Fruit fly (Drosophila melanogaster) whole organism, wandering third instar larva: Measurements from ENCODE around the gene CG42534.

ENCODE experiments used
- Abd-B ChIP-seq: fragments of >200 bp; optimal IDR thresholded peaks from 2 replicates; lab custom pipeline; 2017; ENCODE audit warnings: missing biosample characterization, missing genetic modification characterization
- CG32264 ChIP-seq: fragments of 200-800 bp; sonication (Bioruptor generic); optimal IDR thresholded peaks from 2 replicates; lab custom pipeline; 2016; ENCODE audit warnings: missing biosample characterization, missing genetic modification characterization
- CG9705 ChIP-seq: fragments of 200-800 bp; sonication (Bioruptor generic); optimal IDR thresholded peaks from 2 replicates; lab custom pipeline; 2018; ENCODE audit warnings: missing biosample characterization, mild to moderate bottlenecking, missing genetic modification characterization
- Dfd ChIP-seq: fragments of >200 bp; optimal IDR thresholded peaks from 2 replicates; lab custom pipeline; 2017; ENCODE audit warnings: missing biosample characterization, missing genetic modification characterization
- Dif ChIP-seq: fragments of 200-275, 200-300 bp; sonication (Bioruptor generic); optimal IDR thresholded peaks from 2 replicates; lab custom pipeline; 2018; ENCODE audit warnings: missing biosample characterization, missing genetic modification characterization; ENCODE audit not compliant: partially characterized antibody
- GATAd ChIP-seq: sonication (Bioruptor generic); optimal IDR thresholded peaks from 2 replicates; lab custom pipeline; 2016; ENCODE audit warnings: missing biosample characterization, missing genetic modification characterization
- HLH106 ChIP-seq: fragments of 200-800 bp; optimal IDR thresholded peaks from 3 replicates; lab custom pipeline; 2019; ENCODE audit warnings: missing biosample characterization, mild to moderate bottlenecking, missing genetic modification characterization, moderate library complexity
- Hnf4 ChIP-seq: fragments of 200-800 bp; sonication (Bioruptor generic); optimal IDR thresholded peaks from 2 replicates; lab custom pipeline; 2016; ENCODE audit warnings: missing biosample characterization, mild to moderate bottlenecking, missing genetic modification characterization
- Hr78 ChIP-seq: fragments of >200 bp; optimal IDR thresholded peaks from 2 replicates; lab custom pipeline; 2017; ENCODE audit warnings: missing biosample characterization, missing genetic modification characterization
- Hr83 ChIP-seq: fragments of 200-300 bp; sonication (Bioruptor generic); optimal IDR thresholded peaks from 2 replicates; lab custom pipeline; 2016; ENCODE audit warnings: missing biosample characterization, mild to moderate bottlenecking, missing genetic modification characterization, moderate library complexity; ENCODE audit not compliant: poor library complexity, severe bottlenecking
- Jra ChIP-seq: sonication (Bioruptor generic); optimal IDR thresholded peaks from 2 replicates; lab custom pipeline; 2016; ENCODE audit warnings: missing biosample characterization, missing genetic modification characterization
- Myc ChIP-seq: fragments of >200 bp; optimal IDR thresholded peaks from 2 replicates; lab custom pipeline; 2017
- N ChIP-seq: fragments of >200 bp; optimal IDR thresholded peaks from 2 replicates; lab custom pipeline; 2018; ENCODE audit warnings: missing biosample characterization, missing external identifiers, missing genetic modification characterization
- OdsH ChIP-seq: fragments of 200-800 bp; sonication (Bioruptor generic); optimal IDR thresholded peaks from 2 replicates; lab custom pipeline; 2016; ENCODE audit warnings: missing biosample characterization, mild to moderate bottlenecking, missing genetic modification characterization
- Rel ChIP-seq, 2 experiments: fragments of 200-800 bp; sonication (Bioruptor generic) in 1 of 2; optimal IDR thresholded peaks; 2 replicates in 1 of 2; 3 replicates in 1 of 2; lab custom pipeline; 2016 to 2019; ENCODE audit warnings: mild to moderate bottlenecking in 2 of 2, missing biosample characterization in 2 of 2, missing genetic modification characterization in 2 of 2, moderate library complexity in 1 of 2
- Sp1 ChIP-seq: fragments of 200-800 bp; sonication (Bioruptor generic); optimal IDR thresholded peaks from 3 replicates; lab custom pipeline; 2019; ENCODE audit warnings: missing biosample characterization, mild to moderate bottlenecking, missing genetic modification characterization, moderate library complexity
- Vsx2 ChIP-seq: fragments of 200-300, 225-300 bp; sonication (Bioruptor generic); optimal IDR thresholded peaks from 2 replicates; lab custom pipeline; 2018; ENCODE audit warnings: missing biosample characterization, missing genetic modification characterization; ENCODE audit not compliant: partially characterized antibody
- br ChIP-seq: fragments of 200-800 bp; sonication (Bioruptor generic); optimal IDR thresholded peaks from 2 replicates; lab custom pipeline; 2016; ENCODE audit warnings: missing biosample characterization, missing genetic modification characterization
- dl ChIP-seq, 2 experiments: fragments of 175-275, 200-275 bp in 1 of 2; fragments of 200-275 bp in 1 of 2; sonication (Bioruptor generic); optimal IDR thresholded peaks; lab custom pipeline; 2018; ENCODE audit warnings: mild to moderate bottlenecking in 2 of 2, missing biosample characterization in 2 of 2, missing genetic modification characterization in 2 of 2, moderate library complexity in 2 of 2; ENCODE audit not compliant: partially characterized antibody in 2 of 2, insufficient read depth in 1 of 2
- dmrt93B ChIP-seq: fragments of 200-800 bp; sonication (Bioruptor generic); optimal IDR thresholded peaks from 2 replicates; lab custom pipeline; 2018; ENCODE audit warnings: missing biosample characterization, mild to moderate bottlenecking, missing genetic modification characterization
- ey ChIP-seq: fragments of 200-800 bp; sonication (Bioruptor generic); optimal IDR thresholded peaks from 2 replicates; lab custom pipeline; 2016; ENCODE audit warnings: missing biosample characterization, missing genetic modification characterization
- foxo ChIP-seq, 2 experiments: fragments of 200-800 bp; sonication (Bioruptor generic); optimal IDR thresholded peaks; 2 replicates in 1 of 2; 3 replicates in 1 of 2; lab custom pipeline; 2016 to 2017; ENCODE audit warnings: missing biosample characterization in 2 of 2, missing genetic modification characterization in 2 of 2
- fru ChIP-seq: fragments of 200-800 bp; sonication (Bioruptor generic); optimal IDR thresholded peaks from 3 replicates; lab custom pipeline; 2016; ENCODE audit warnings: missing biosample characterization, mild to moderate bottlenecking, missing genetic modification characterization
- h ChIP-seq: fragments of 200-800 bp; sonication (Bioruptor generic); optimal IDR thresholded peaks from 3 replicates; lab custom pipeline; 2016; ENCODE audit warnings: missing biosample characterization, mild to moderate bottlenecking, missing genetic modification characterization
- jim ChIP-seq: fragments of 175-275, 200-325 bp; sonication (Bioruptor generic); optimal IDR thresholded peaks from 2 replicates; lab custom pipeline; 2016; ENCODE audit warnings: missing biosample characterization, mild to moderate bottlenecking, missing genetic modification characterization
- pan ChIP-seq: fragments of >200 bp; optimal IDR thresholded peaks from 2 replicates; lab custom pipeline; 2017
- psq ChIP-seq: fragments of 200-800 bp; sonication (Bioruptor generic); optimal IDR thresholded peaks from 3 replicates; lab custom pipeline; 2017; ENCODE audit warnings: missing biosample characterization, mild to moderate bottlenecking, missing genetic modification characterization, moderate library complexity
- rgr ChIP-seq: fragments of 200-800 bp; sonication (Bioruptor generic); optimal IDR thresholded peaks from 3 replicates; lab custom pipeline; 2016; ENCODE audit warnings: missing biosample characterization, mild to moderate bottlenecking, missing genetic modification characterization
- sage ChIP-seq: fragments of 200-800 bp; sonication (Bioruptor generic); optimal IDR thresholded peaks from 2 replicates; lab custom pipeline; 2016; ENCODE audit warnings: missing biosample characterization, mild to moderate bottlenecking, missing genetic modification characterization
- sv ChIP-seq: fragments of 200-800 bp; sonication (Bioruptor generic); optimal IDR thresholded peaks from 3 replicates; lab custom pipeline; 2016; ENCODE audit warnings: missing biosample characterization, missing genetic modification characterization
- tai ChIP-seq: sonication (Bioruptor generic); optimal IDR thresholded peaks from 2 replicates; lab custom pipeline; 2016; ENCODE audit warnings: missing biosample characterization, missing genetic modification characterization
- usp ChIP-seq: fragments of >200 bp; optimal IDR thresholded peaks from 2 replicates; lab custom pipeline; 2017; ENCODE audit warnings: missing biosample characterization, missing genetic modification characterization
- woc ChIP-seq: sonication (Bioruptor generic); optimal IDR thresholded peaks from 2 replicates; lab custom pipeline; 2016; ENCODE audit warnings: missing biosample characterization, mild to moderate bottlenecking, missing genetic modification characterization

CG42534 gene

DNA sequence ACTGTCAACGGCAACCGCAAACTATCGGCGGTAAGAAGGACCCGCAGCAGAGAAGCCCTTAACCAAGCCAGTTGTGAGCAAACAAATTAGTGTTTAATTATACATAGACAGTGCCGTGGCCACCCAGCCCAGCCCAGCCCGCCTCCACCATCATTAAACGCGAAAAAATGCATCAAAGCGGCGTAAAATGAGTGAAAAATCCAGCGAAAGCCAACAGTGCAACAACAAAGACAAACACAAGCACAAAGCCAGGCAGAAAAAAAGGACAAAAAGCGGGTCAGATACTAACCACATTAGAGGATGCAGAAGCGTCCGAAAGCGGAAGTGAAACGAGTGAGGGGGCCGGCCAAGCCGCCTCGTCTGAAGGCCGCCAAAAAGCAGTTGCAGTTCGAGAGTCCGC is at the start of gene CG42534:
CG42534 (plus strand) TSS at position 301 of the 400 bp plus-strand sequence.
- TF ChIP-seq pan (lab: Kevin White, UChicago) = no peak
- TF ChIP-seq fru (GFP tag; lab: Kevin White, UChicago) = no peak
- TF ChIP-seq Dif = no peak

- TF ChIP-seq GATAd (GFP tag; lab: Kevin White, UChicago) = no peak
- no peak for TF ChIP-seq Vsx2 (GFP tag; lab: Kevin White, UChicago)
- TF ChIP-seq Dfd = no peak
- TF ChIP-seq dmrt93B = peak; percentile 9
- no peak for TF ChIP-seq N (GFP tag; lab: Kevin White, UChicago)
- TF ChIP-seq br (GFP tag; lab: Kevin White, UChicago) = peak; percentile 46
- peak; percentile 64 for TF ChIP-seq OdsH (GFP tag; lab: Kevin White, UChicago)
- peak; percentile 49 for TF ChIP-seq psq (GFP tag; lab: Kevin White, UChicago)
- TF ChIP-seq Myc (lab: Kevin White, UChicago) = no peak
- TF ChIP-seq Jra (GFP tag; lab: Kevin White, UChicago) = peak; percentile 32
- peak; percentile 72 for TF ChIP-seq h (GFP tag; lab: Kevin White, UChicago)
- TF ChIP-seq ey = peak; percentile 71
- TF ChIP-seq rgr = peak; percentile 78
- TF ChIP-seq sv = peak; percentile 50
- no peak for TF ChIP-seq Hr78
- TF ChIP-seq woc (GFP tag; lab: Kevin White, UChicago) = peak; percentile 15
- peak; percentile 24 for TF ChIP-seq HLH106
- TF ChIP-seq fru (GFP tag; lab: Kevin White, UChicago) = peak; percentile 73
- TF ChIP-seq pan (lab: Kevin White, UChicago) = no peak
- peak in 1 of 2 experiments; percentile 78 for TF ChIP-seq foxo (GFP tag; optimal IDR thresholded peaks at IDR 0.05; lab: Kevin White, UChicago)
- TF ChIP-seq Rel (GFP tag; optimal IDR thresholded peaks at IDR 0.05; lab: Kevin White, UChicago) = no peak
- peak; percentile 8 for TF ChIP-seq Rel (tag; optimal IDR thresholded peaks at IDR 0.05; lab: Kevin White, UChicago)
- peak; percentile 69 for TF ChIP-seq Hnf4 (GFP tag; lab: Kevin White, UChicago)
- peak; percentile 65 for TF ChIP-seq Sp1
- no peak for TF ChIP-seq sage (GFP tag; lab: Kevin White, UChicago)
- TF ChIP-seq CG32264 = peak; percentile 50
- peak; percentile 36 for TF ChIP-seq Hr83
Observed at dm6 chr3R:27292159-27292880, 48.1 kb upstream of the CG42534 start, which contains the start of gene CG3348. TSS of gene CG3348 (minus strand) at chr3R:27292209.

DNA sequence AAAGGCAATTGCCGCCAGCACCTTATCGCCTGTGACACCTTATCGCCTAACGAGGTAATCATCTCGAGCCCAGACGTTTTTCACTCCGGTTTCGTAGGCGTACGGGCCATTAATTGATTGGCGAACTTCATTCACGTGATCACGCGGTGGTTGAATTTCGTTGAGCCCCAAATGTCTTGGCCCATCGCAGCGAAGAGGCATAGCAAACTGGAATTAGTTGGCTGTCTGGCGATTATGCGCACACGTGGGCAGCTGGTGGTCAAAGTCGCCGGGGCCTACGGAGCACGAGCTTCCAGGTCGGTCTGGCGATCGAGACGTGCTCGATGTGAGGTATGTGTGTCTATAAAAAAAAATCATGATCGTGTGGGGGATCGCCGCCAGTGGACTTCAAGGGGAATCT is 47.4 kb upstream of the CG42534 start:
- TF ChIP-seq Hnf4 (GFP tag; lab: Kevin White, UChicago) (no peak), rgr (no peak), tai (GFP tag; lab: Kevin White, UChicago) (no peak), CG32264 (no peak), Hr78 (no peak), GATAd (GFP tag; lab: Kevin White, UChicago) (no peak), fru (GFP tag; lab: Kevin White, UChicago) (no peak), CG9705 (GFP tag; lab: Kevin White, UChicago) (no peak), OdsH (GFP tag; lab: Kevin White, UChicago) (no peak), dl (GFP tag; optimal IDR thresholded peaks at IDR 0.05; lab: Kevin White, UChicago; ENCODE audit: insufficient read depth in 1 of 2, partially characterized antibody in 2 of 2) (no peak)

DNA sequence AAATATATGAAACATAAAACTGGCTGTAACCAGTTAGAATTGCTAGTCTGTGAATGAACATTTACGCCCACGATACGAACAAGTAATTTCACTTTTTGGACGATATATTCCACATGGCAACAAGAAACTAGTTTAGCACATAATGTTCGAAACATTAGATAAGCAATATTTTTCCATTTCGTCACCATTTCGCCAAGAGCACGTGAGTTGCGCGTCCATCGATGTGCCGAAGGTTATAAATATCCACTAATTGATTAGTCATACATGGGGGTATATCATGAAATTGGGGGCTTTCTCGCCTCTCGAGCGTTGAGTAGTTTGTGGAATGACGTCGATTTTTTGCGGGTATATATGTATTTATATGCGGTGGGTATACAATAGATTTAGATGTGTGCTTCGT is 46.3 kb upstream of the CG42534 start:
- no peak for TF ChIP-seq psq (GFP tag; lab: Kevin White, UChicago)
- TF ChIP-seq Myc (lab: Kevin White, UChicago) = no peak
- no peak for TF ChIP-seq Dfd
- no peak for TF ChIP-seq Abd-B
- TF ChIP-seq Jra (GFP tag; lab: Kevin White, UChicago) = no peak
- no peak for TF ChIP-seq fru (GFP tag; lab: Kevin White, UChicago)
- no peak for TF ChIP-seq ey
- no peak for TF ChIP-seq Vsx2 (GFP tag; lab: Kevin White, UChicago)
- TF ChIP-seq Hr83 = no peak
- TF ChIP-seq tai (GFP tag; lab: Kevin White, UChicago) = no peak
- no peak for TF ChIP-seq usp (GFP tag; lab: Kevin White, UChicago)
- TF ChIP-seq Hnf4 (GFP tag; lab: Kevin White, UChicago) = no peak
- no peak for TF ChIP-seq OdsH (GFP tag; lab: Kevin White, UChicago)
- TF ChIP-seq Hr78 = no peak
- TF ChIP-seq jim (GFP tag; lab: Kevin White, UChicago) = no peak
